Worm (Caenorhabditis elegans) whole organism, L2 larva: ENCODE data around the gene Y113G7A.14.

Experiments used
- aly-2 ChIP-seq: fragments of 150-350 bp; optimal IDR thresholded peaks from 2 replicates; lab custom pipeline; 2014; ENCODE audit warnings: missing biosample characterization, missing genetic modification characterization
- ama-1 ChIP-seq: fragments of 150-350 bp; optimal IDR thresholded peaks from 2 replicates; lab custom pipeline; 2018; ENCODE audit warnings: inconsistent platforms
- ceh-16 ChIP-seq: fragments of 150-350 bp; optimal IDR thresholded peaks from 2 replicates; lab custom pipeline; 2014; ENCODE audit warnings: missing biosample characterization, missing genetic modification characterization
- ceh-82 ChIP-seq: fragments of 150-350 bp; optimal IDR thresholded peaks from 2 replicates; lab custom pipeline; 2014; ENCODE audit warnings: missing biosample characterization, missing genetic modification characterization
- lin-11 ChIP-seq: fragments of 150-350 bp; sonication (generic microtip); optimal IDR thresholded peaks from 2 replicates; lab custom pipeline; 2014; ENCODE audit warnings: missing biosample characterization, missing genetic modification characterization, inconsistent platforms, mixed read lengths
- lin-13 ChIP-seq: fragments of 150-350 bp; optimal IDR thresholded peaks from 2 replicates; lab custom pipeline; 2014; ENCODE audit warnings: missing biosample characterization, missing genetic modification reagents, missing genetic modification characterization
- nhr-23 ChIP-seq: fragments of 150-350 bp; optimal IDR thresholded peaks from 2 replicates; lab custom pipeline; 2014; ENCODE audit warnings: missing biosample characterization, missing genetic modification reagents, missing genetic modification characterization
- nhr-237 ChIP-seq: fragments of 150-350 bp; optimal IDR thresholded peaks from 2 replicates; lab custom pipeline; 2014; ENCODE audit warnings: missing biosample characterization, missing genetic modification characterization
- skn-1 ChIP-seq: sonication (generic microtip); optimal IDR thresholded peaks from 2 replicates; lab custom pipeline; 2017; ENCODE audit warnings: missing biosample characterization, missing genetic modification characterization
- snpc-4 ChIP-seq: fragments of 150-350 bp; optimal IDR thresholded peaks from 2 replicates; lab custom pipeline; 2014; ENCODE audit warnings: missing biosample characterization, missing genetic modification characterization
- ztf-11 ChIP-seq: sonication (generic microtip); optimal IDR thresholded peaks from 2 replicates; lab custom pipeline; 2017; ENCODE audit warnings: missing biosample characterization, missing genetic modification characterization

- TF ChIP-seq nhr-237 (tag; lab: Kevin White, UChicago) (no peak), snpc-4 (tag; lab: Kevin White, UChicago) (no peak), aly-2 (tag; lab: Kevin White, UChicago) (no peak), ama-1 (lab: Kevin White, UChicago) (no peak), nhr-23 (tag; lab: Kevin White, UChicago) (no peak), skn-1 (tag; lab: Kevin White, UChicago) (no peak), lin-13 (GFP tag; lab: Kevin White, UChicago) (no peak), lin-11 (tag; lab: Kevin White, UChicago) (no peak), ceh-82 (tag; lab: Kevin White, UChicago) (no peak), ceh-16 (tag; lab: Kevin White, UChicago) (no peak), ztf-11 (tag; lab: Kevin White, UChicago) (no peak)
These were observed 41.1 kb downstream of the Y113G7A.14 start for ce11 chrV:20097164-20097563.
